Worm (Caenorhabditis elegans): ENCODE data around the gene F22F7.11.

F22F7.11 gene

ce11 chrV:2095772-2096171 is 23.9 kb upstream of the F22F7.11 start, which contains the start of gene clec-207:
Gene clec-207 (plus strand): TSS chrV:2096072.
- no peak for TF ChIP-seq hmbx-1 (tag; optimal IDR thresholded peaks at IDR 0.05)
- no peak for TF ChIP-seq B0310.2 (tag; optimal IDR thresholded peaks at IDR 0.05)
- TF ChIP-seq flt-1 (GFP tag; IDR thresholded peaks at IDR 0.05), result no peak
- TF ChIP-seq ets-7 (tag; optimal IDR thresholded peaks at IDR 0.05), result no peak
- no peak for TF ChIP-seq F13C5.2 (tag; optimal IDR thresholded peaks at IDR 0.05)
- TF ChIP-seq ama-1 (optimal IDR thresholded peaks at IDR 0.05), result no peak
- no peak for TF ChIP-seq tbx-11 (GFP tag; IDR thresholded peaks at IDR 0.05)
- TF ChIP-seq aly-1 (tag; optimal IDR thresholded peaks at IDR 0.05), result no peak
- no peak for TF ChIP-seq tra-4 (tag; optimal IDR thresholded peaks at IDR 0.05)
- no peak for TF ChIP-seq tbx-37 (GFP tag; conservative IDR thresholded peaks at IDR 0.05)
- TF ChIP-seq ceh-36 (tag; optimal IDR thresholded peaks at IDR 0.05), result no peak
- TF ChIP-seq hmg-4 (GFP tag; optimal IDR thresholded peaks at IDR 0.05), result no peak
- no peak for TF ChIP-seq sea-1 (GFP tag; conservative IDR thresholded peaks at IDR 0.05)
- TF ChIP-seq ceh-13 (GFP tag; optimal IDR thresholded peaks at IDR 0.05), result no peak
- no peak for TF ChIP-seq hnd-1 (tag; optimal IDR thresholded peaks at IDR 0.05)
- TF ChIP-seq pes-1 (GFP tag; IDR thresholded peaks at IDR 0.05), result no peak
- no peak for TF ChIP-seq scrt-1 (GFP tag; IDR thresholded peaks at IDR 0.05)

- TF ChIP-seq tbx-11 (GFP tag; IDR thresholded peaks at IDR 0.05) (no peak), ama-1 (optimal IDR thresholded peaks at IDR 0.05) (no peak), hnd-1 (tag; optimal IDR thresholded peaks at IDR 0.05) (no peak), tbx-37 (GFP tag; conservative IDR thresholded peaks at IDR 0.05) (no peak), ets-7 (tag; optimal IDR thresholded peaks at IDR 0.05) (no peak)
Measured at ce11 chrV:2097653-2098052, 22.0 kb upstream of the F22F7.11 start, which contains the start of gene clec-208. Gene clec-208 (plus strand): TSS chrV:2097953.

DNA sequence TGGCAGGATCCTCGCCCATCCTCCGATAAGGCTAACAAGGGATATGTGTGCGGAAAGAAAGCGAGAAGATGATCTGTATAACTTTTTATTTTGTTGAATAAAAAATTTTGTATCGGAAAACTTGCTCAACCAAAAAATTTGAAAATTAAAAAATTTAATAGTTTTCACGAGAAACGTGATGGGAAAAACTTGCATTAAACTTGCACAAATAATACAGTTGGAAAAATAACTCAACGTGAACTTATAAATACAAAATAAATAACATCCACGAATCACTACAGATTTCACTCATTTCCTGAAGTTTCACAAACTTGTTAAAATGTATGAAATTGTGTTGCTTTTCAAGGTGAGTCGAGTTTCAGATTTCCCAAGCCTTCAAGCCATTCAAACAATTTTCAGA is 20.6 kb upstream of the F22F7.11 start, which contains the start of gene F36F12.7:
F36F12.7 (plus strand) TSS at position 301 of the 400 bp plus-strand sequence.
- TF ChIP-seq ets-7 (tag; optimal IDR thresholded peaks at IDR 0.05) (no peak), hnd-1 (tag; optimal IDR thresholded peaks at IDR 0.05) (no peak), tbx-37 (GFP tag; conservative IDR thresholded peaks at IDR 0.05) (no peak), hmbx-1 (tag; optimal IDR thresholded peaks at IDR 0.05) (no peak), ceh-13 (GFP tag; optimal IDR thresholded peaks at IDR 0.05) (no peak)

ce11 chrV:2103118-2103517 is 16.5 kb upstream of the F22F7.11 start, which contains the start of gene F36F12.1:
Gene F36F12.1 (minus strand): TSS chrV:2103218.
- no peak for TF ChIP-seq ceh-13 (GFP tag; optimal IDR thresholded peaks at IDR 0.05)
- TF ChIP-seq scrt-1 (GFP tag; IDR thresholded peaks at IDR 0.05), result no peak
- TF ChIP-seq tra-4 (tag; optimal IDR thresholded peaks at IDR 0.05), result no peak
- TF ChIP-seq aly-1 (tag; optimal IDR thresholded peaks at IDR 0.05), result no peak
- TF ChIP-seq tbx-37 (GFP tag; conservative IDR thresholded peaks at IDR 0.05), result no peak
- no peak for TF ChIP-seq sea-1 (GFP tag; conservative IDR thresholded peaks at IDR 0.05)
- TF ChIP-seq pes-1 (GFP tag; IDR thresholded peaks at IDR 0.05), result no peak
- TF ChIP-seq hmg-4 (GFP tag; optimal IDR thresholded peaks at IDR 0.05), result no peak
- no peak for TF ChIP-seq F13C5.2 (tag; optimal IDR thresholded peaks at IDR 0.05)
- TF ChIP-seq ceh-36 (tag; optimal IDR thresholded peaks at IDR 0.05), result no peak
- no peak for TF ChIP-seq B0310.2 (tag; optimal IDR thresholded peaks at IDR 0.05)
- TF ChIP-seq hnd-1 (tag; optimal IDR thresholded peaks at IDR 0.05), result no peak
- no peak for TF ChIP-seq ets-7 (tag; optimal IDR thresholded peaks at IDR 0.05)
- no peak for TF ChIP-seq flt-1 (GFP tag; IDR thresholded peaks at IDR 0.05)
- TF ChIP-seq tbx-11 (GFP tag; IDR thresholded peaks at IDR 0.05), result no peak
- no peak for TF ChIP-seq ama-1 (optimal IDR thresholded peaks at IDR 0.05)
- TF ChIP-seq hmbx-1 (tag; optimal IDR thresholded peaks at IDR 0.05), result no peak

- TF ChIP-seq ets-7 (tag; optimal IDR thresholded peaks at IDR 0.05) (no peak), hmg-4 (GFP tag; optimal IDR thresholded peaks at IDR 0.05) (no peak), sea-1 (GFP tag; conservative IDR thresholded peaks at IDR 0.05) (no peak), tra-4 (tag; optimal IDR thresholded peaks at IDR 0.05) (no peak), tbx-11 (GFP tag; IDR thresholded peaks at IDR 0.05) (no peak), scrt-1 (GFP tag; IDR thresholded peaks at IDR 0.05) (no peak), hnd-1 (tag; optimal IDR thresholded peaks at IDR 0.05) (no peak)
Measured at ce11 chrV:2105976-2106375, 13.7 kb upstream of the F22F7.11 start, which contains the start of gene F22F7.4. Gene F22F7.4 (minus strand): TSS chrV:2106076.

DNA sequence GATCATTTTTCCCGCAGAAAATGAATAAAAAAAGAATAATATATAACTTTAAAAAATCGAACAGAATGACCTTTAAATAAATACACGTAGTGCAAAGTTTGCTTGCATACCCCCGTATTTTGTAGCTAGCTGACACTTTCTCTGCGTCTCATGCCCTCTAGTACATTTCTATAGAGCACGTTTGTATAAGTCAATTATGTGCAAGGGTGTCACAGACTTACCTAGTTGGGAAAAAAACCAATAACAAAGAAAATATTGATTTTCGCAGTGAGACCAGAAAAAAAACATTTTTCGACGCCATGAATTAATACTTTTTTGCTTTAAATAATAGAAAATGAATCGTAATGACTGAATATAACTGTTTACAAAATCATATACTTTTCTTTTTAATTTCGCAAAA is 10.3 kb upstream of the F22F7.11 start, which contains the start of gene ckb-4:
ckb-4 (minus strand) TSS at position 140 of the 400 bp plus-strand sequence.
- TF ChIP-seq tra-4 (tag; optimal IDR thresholded peaks at IDR 0.05), result no peak
- TF ChIP-seq tbx-37 (GFP tag; conservative IDR thresholded peaks at IDR 0.05), result no peak
- no peak for TF ChIP-seq sea-1 (GFP tag; conservative IDR thresholded peaks at IDR 0.05)
- no peak for TF ChIP-seq B0310.2 (tag; optimal IDR thresholded peaks at IDR 0.05)
- no peak for TF ChIP-seq ceh-36 (tag; optimal IDR thresholded peaks at IDR 0.05)
- no peak for TF ChIP-seq pes-1 (GFP tag; IDR thresholded peaks at IDR 0.05)
- no peak for TF ChIP-seq hmbx-1 (tag; optimal IDR thresholded peaks at IDR 0.05)
- no peak for TF ChIP-seq ama-1 (optimal IDR thresholded peaks at IDR 0.05)
- no peak for TF ChIP-seq tbx-11 (GFP tag; IDR thresholded peaks at IDR 0.05)

DNA sequence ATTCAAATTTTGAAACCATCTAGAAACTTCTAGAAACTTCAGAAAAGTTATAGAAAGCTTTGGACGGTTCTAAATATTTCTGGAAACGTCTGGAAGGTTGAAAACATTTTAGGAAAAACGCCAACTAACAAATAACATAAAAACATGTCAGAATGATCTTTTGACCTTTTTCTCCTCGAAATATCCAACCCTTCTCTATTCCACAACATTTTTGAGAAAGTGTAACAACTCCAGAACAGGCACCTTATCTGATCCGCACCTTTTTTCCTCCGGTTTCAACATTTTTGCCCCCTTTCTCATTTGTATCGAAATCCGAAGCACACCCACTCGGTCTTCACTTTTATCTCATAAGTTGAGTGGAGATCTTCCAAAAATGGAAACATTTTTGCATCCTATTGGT is 9.3 kb upstream of the F22F7.11 start, which contains the start of gene F22F7.3:
F22F7.3 (plus strand) TSS at position 301 of the 400 bp plus-strand sequence.
- TF ChIP-seq scrt-1 (GFP tag; IDR thresholded peaks at IDR 0.05) (no peak), ama-1 (optimal IDR thresholded peaks at IDR 0.05) (no peak), B0310.2 (tag; optimal IDR thresholded peaks at IDR 0.05) (no peak), sea-1 (GFP tag; conservative IDR thresholded peaks at IDR 0.05) (no peak), flt-1 (GFP tag; IDR thresholded peaks at IDR 0.05) (no peak), F13C5.2 (tag; optimal IDR thresholded peaks at IDR 0.05) (no peak), ceh-13 (GFP tag; optimal IDR thresholded peaks at IDR 0.05) (no peak), tbx-11 (GFP tag; IDR thresholded peaks at IDR 0.05) (no peak), hnd-1 (tag; optimal IDR thresholded peaks at IDR 0.05) (no peak), aly-1 (tag; optimal IDR thresholded peaks at IDR 0.05) (no peak), tra-4 (tag; optimal IDR thresholded peaks at IDR 0.05) (no peak), hmg-4 (GFP tag; optimal IDR thresholded peaks at IDR 0.05) (no peak), hmbx-1 (tag; optimal IDR thresholded peaks at IDR 0.05) (no peak), tbx-37 (GFP tag; conservative IDR thresholded peaks at IDR 0.05) (no peak), ets-7 (tag; optimal IDR thresholded peaks at IDR 0.05) (no peak), pes-1 (GFP tag; IDR thresholded peaks at IDR 0.05) (no peak), ceh-36 (tag; optimal IDR thresholded peaks at IDR 0.05) (no peak)
